Worm (Caenorhabditis elegans) whole organism, L1 larva: ENCODE results near the gene C50F4.16.
A peak's percentile ranks its signal among the peaks of the same experiment; 100 is the strongest.

Experiments used
- ceh-8 ChIP-seq: fragments of 200-800 bp; sonication (Bioruptor generic); optimal IDR thresholded peaks from 2 replicates; lab custom pipeline; 2018; ENCODE audit warnings: mild to moderate bottlenecking, missing genetic modification characterization, moderate library complexity, missing compliant biosample characterization
- lin-15B ChIP-seq: fragments of 150-350 bp; sonication (generic microtip); optimal IDR thresholded peaks from 3 replicates; lab custom pipeline; 2014; ENCODE audit warnings: missing biosample characterization, missing genetic modification characterization

DNA sequence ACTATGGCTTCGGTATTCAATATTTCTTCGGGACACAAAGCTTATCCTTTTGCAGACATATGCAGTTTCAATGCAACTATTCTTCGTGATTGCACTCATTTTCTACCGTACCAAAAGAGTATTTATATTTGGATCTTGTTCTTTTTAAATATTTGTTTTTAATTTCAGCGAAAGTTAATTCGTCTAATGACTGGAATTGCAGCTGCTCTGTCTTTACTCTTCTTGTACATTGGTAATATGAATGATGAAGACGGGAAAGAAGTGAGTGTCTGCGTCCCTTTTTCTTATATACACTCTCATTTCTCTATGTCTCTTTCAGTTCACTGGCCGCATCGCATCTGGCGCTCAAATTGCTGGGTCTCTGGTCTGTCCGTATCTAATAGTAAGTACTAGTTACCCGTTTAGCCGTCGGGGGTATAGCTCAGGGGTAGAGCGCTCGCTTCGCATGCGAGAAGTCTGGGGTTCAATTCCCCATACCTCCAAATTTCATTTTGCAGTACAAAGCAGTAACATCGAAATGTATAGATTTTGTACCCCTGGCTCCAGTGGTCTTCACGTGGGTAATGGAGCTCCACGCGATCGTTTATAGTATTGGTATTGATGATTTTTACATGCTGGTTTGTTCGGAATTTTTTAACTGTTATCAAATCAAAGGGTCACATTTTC, 38.1 kb downstream of the C50F4.16 start:
- TF ChIP-seq ceh-8 (GFP tag; lab: Kevin White, UChicago) (peak; percentile 62), lin-15B (tag; lab: Kevin White, UChicago) (no peak)
